Fruit fly (Drosophila melanogaster) whole organism, embryonic: ENCODE data around the gene fend.

Experiments used
- ATbp ChIP-seq: fragments of 200-800 bp; sonication (Bioruptor generic); optimal IDR thresholded peaks from 2 replicates; lab custom pipeline; 2017; ENCODE audit warnings: missing biosample characterization, mild to moderate bottlenecking, missing genetic modification characterization, missing genetic modification reagents
- Abd-B ChIP-seq: fragments of 200-800 bp; sonication (Bioruptor generic); optimal IDR thresholded peaks from 2 replicates; lab custom pipeline; 2018; ENCODE audit warnings: missing biosample characterization, mild to moderate bottlenecking, missing genetic modification characterization, moderate library complexity
- B-H2 ChIP-seq: fragments of 200-800 bp; sonication (Bioruptor generic); optimal IDR thresholded peaks from 2 replicates; lab custom pipeline; 2018; ENCODE audit warnings: missing biosample characterization, mild to moderate bottlenecking, missing genetic modification characterization
- CG10543 ChIP-seq: fragments of 200-800 bp; sonication (Bioruptor generic); optimal IDR thresholded peaks from 3 replicates; lab custom pipeline; 2017; ENCODE audit warnings: missing biosample characterization, mild to moderate bottlenecking, missing genetic modification characterization, moderate library complexity
- CG11247 ChIP-seq: fragments of 200-800 bp; sonication (Bioruptor generic); IDR thresholded peaks from 2 replicates; pipeline ENCODE4 v1.3.6; 2022; ENCODE audit warnings: missing biosample characterization, missing genetic modification characterization
- CG11504 ChIP-seq: fragments of 200-800 bp; sonication (Bioruptor generic); optimal IDR thresholded peaks from 3 replicates; lab custom pipeline; 2019; ENCODE audit warnings: missing biosample characterization, mild to moderate bottlenecking, missing genetic modification characterization, moderate library complexity
- CG11695 ChIP-seq: fragments of 200-800 bp; sonication (Bioruptor generic); IDR thresholded peaks from 3 replicates; pipeline ENCODE4 v1.3.6; 2022; ENCODE audit warnings: missing biosample characterization, missing genetic modification characterization
- CG12104 ChIP-seq: fragments of 200-800 bp; sonication (Bioruptor generic); optimal IDR thresholded peaks from 3 replicates; lab custom pipeline; 2016; ENCODE audit warnings: missing biosample characterization, missing genetic modification characterization
- CG13894 ChIP-seq: fragments of 200-800 bp; sonication (Bioruptor generic); optimal IDR thresholded peaks from 3 replicates; lab custom pipeline; 2018; ENCODE audit warnings: missing biosample characterization, mild to moderate bottlenecking, missing genetic modification characterization, moderate library complexity
- CG14441 ChIP-seq: fragments of 200-800 bp; sonication (Bioruptor generic); IDR thresholded peaks from 2 replicates; pipeline ENCODE4 v1.3.6; 2022; ENCODE audit warnings: missing biosample characterization, missing genetic modification characterization
- CG1647 ChIP-seq: fragments of 200-800 bp; sonication (Bioruptor generic); optimal IDR thresholded peaks from 3 replicates; lab custom pipeline; 2016; ENCODE audit warnings: missing biosample characterization, missing genetic modification characterization
- CG16813 ChIP-seq: fragments of 200-800 bp; sonication (Bioruptor generic); IDR thresholded peaks from 3 replicates; pipeline ENCODE4 v1.3.6; 2022; ENCODE audit warnings: missing biosample characterization, missing genetic modification characterization; ENCODE audit not compliant: partially characterized antibody
- CG17328 ChIP-seq: fragments of 200-800 bp; sonication (Bioruptor generic); IDR thresholded peaks from 2 replicates; pipeline ENCODE4 v1.3.6; 2022; ENCODE audit warnings: missing biosample characterization, missing genetic modification characterization
- CG18262 ChIP-seq: fragments of 200-800 bp; optimal IDR thresholded peaks from 3 replicates; lab custom pipeline; 2019; ENCODE audit warnings: missing biosample characterization, mild to moderate bottlenecking, missing genetic modification characterization, moderate library complexity
- CG3726 ChIP-seq: fragments of 200-800 bp; sonication (Bioruptor generic); IDR thresholded peaks from 3 replicates; pipeline ENCODE4, ENCODE4 v1.3.6; 2022; ENCODE audit warnings: missing biosample characterization, missing genetic modification characterization
- CG4707 ChIP-seq: fragments of 200-800 bp; sonication (Bioruptor generic); optimal IDR thresholded peaks from 2 replicates; lab custom pipeline; 2018; ENCODE audit warnings: missing biosample characterization, mild to moderate bottlenecking, missing genetic modification characterization, moderate library complexity
- CG5180 ChIP-seq: fragments of 200-800 bp; sonication (Bioruptor generic); optimal IDR thresholded peaks from 3 replicates; lab custom pipeline; 2017; ENCODE audit warnings: missing biosample characterization, missing genetic modification characterization, mild to moderate bottlenecking, moderate library complexity, missing genetic modification reagents
- CG8290 ChIP-seq, 3 experiments: fragments of 200-800 bp; sonication (Bioruptor generic); optimal IDR thresholded peaks; 2 replicates each; lab custom pipeline; 2016 to 2019; ENCODE audit warnings: missing biosample characterization in 3 of 3, missing genetic modification characterization in 3 of 3, mild to moderate bottlenecking in 2 of 3, moderate library complexity in 1 of 3
- CTCF ChIP-seq: fragments of 200-800 bp; sonication (Bioruptor generic); optimal IDR thresholded peaks from 2 replicates; lab custom pipeline; 2017; ENCODE audit warnings: missing biosample characterization, mild to moderate bottlenecking, missing genetic modification characterization, moderate library complexity
- D19B ChIP-seq: fragments of 200-800 bp; sonication (Bioruptor generic); optimal IDR thresholded peaks from 2 replicates; lab custom pipeline; 2017; ENCODE audit warnings: missing biosample characterization, mild to moderate bottlenecking, missing genetic modification characterization
- Dbx ChIP-seq: fragments of 200-800 bp; sonication (Bioruptor generic); IDR thresholded peaks from 3 replicates; pipeline ENCODE4 v1.3.6; 2022; ENCODE audit warnings: missing biosample characterization, missing genetic modification characterization
- Dip2 ChIP-seq: fragments of 200-800 bp; sonication (Bioruptor generic); IDR thresholded peaks from 2 replicates; pipeline ENCODE4 v1.3.6; 2022; ENCODE audit warnings: missing biosample characterization, missing genetic modification characterization
- Drgx ChIP-seq: fragments of 200-800 bp; sonication (Bioruptor generic); IDR thresholded peaks from 2 replicates; pipeline ENCODE4 v1.3.6; 2022; ENCODE audit warnings: missing biosample characterization, missing genetic modification characterization
- ERR ChIP-seq: fragments of 200-800 bp; sonication (Bioruptor generic); optimal IDR thresholded peaks from 2 replicates; lab custom pipeline; 2016; ENCODE audit warnings: missing biosample characterization, missing genetic modification characterization
- Hr78 ChIP-seq, 2 experiments: fragments of 200-800 bp in 1 of 2; fragments of >200 bp in 1 of 2; sonication (Bioruptor generic) in 1 of 2; optimal IDR thresholded peaks; 2 replicates each; lab custom pipeline; 2017 to 2019; ENCODE audit warnings: missing biosample characterization in 2 of 2, missing genetic modification characterization in 2 of 2, mild to moderate bottlenecking in 1 of 2, moderate library complexity in 1 of 2
- Lpt ChIP-seq: fragments of >200 bp; optimal IDR thresholded peaks from 2 replicates; lab custom pipeline; 2018; ENCODE audit warnings: missing biosample characterization, missing genetic modification characterization
- MBD-R2 ChIP-seq: fragments of 200-800 bp; sonication (Bioruptor generic); IDR thresholded peaks from 2 replicates; pipeline ENCODE4 v1.3.6; 2022; ENCODE audit warnings: missing biosample characterization, missing genetic modification characterization
- Nf-YB ChIP-seq: fragments of 200-800 bp; sonication (Bioruptor generic); optimal IDR thresholded peaks from 3 replicates; lab custom pipeline; 2019; ENCODE audit warnings: missing biosample characterization, mild to moderate bottlenecking, missing genetic modification characterization, moderate library complexity
- Ssrp ChIP-seq: fragments of 200-800 bp; sonication (Bioruptor generic); optimal IDR thresholded peaks from 2 replicates; lab custom pipeline; 2018; ENCODE audit warnings: missing biosample characterization, mild to moderate bottlenecking, missing genetic modification characterization, moderate library complexity
- bcd ChIP-seq: fragments of 200-800 bp; sonication (Bioruptor generic); optimal IDR thresholded peaks from 2 replicates; lab custom pipeline; 2017; ENCODE audit warnings: missing biosample characterization, mild to moderate bottlenecking, missing genetic modification characterization
- chm ChIP-seq: fragments of 200-800 bp; sonication (Bioruptor generic); IDR thresholded peaks from 2 replicates; pipeline ENCODE4 v1.3.6; 2022; ENCODE audit warnings: missing biosample characterization, missing genetic modification characterization
- crol ChIP-seq: fragments of 200-800 bp; sonication (Bioruptor generic); IDR thresholded peaks from 2 replicates; pipeline ENCODE4 v1.3.6; 2022; ENCODE audit warnings: missing biosample characterization, missing genetic modification characterization
- disco-r ChIP-seq: fragments of 200-800 bp; sonication (Bioruptor generic); optimal IDR thresholded peaks from 2 replicates; lab custom pipeline; 2016; ENCODE audit warnings: missing biosample characterization, missing genetic modification characterization
- eve ChIP-seq, 2 experiments: fragments of >200 bp; optimal IDR thresholded peaks; 2 replicates each; lab custom pipeline; 2017; ENCODE audit warnings: missing biosample characterization in 2 of 2, missing genetic modification characterization in 2 of 2
- ftz-f1 ChIP-seq: fragments of 200-800 bp; sonication (Bioruptor generic); optimal IDR thresholded peaks from 2 replicates; lab custom pipeline; 2016; ENCODE audit warnings: missing biosample characterization, missing genetic modification characterization
- gcm ChIP-seq: fragments of 200-800 bp; sonication (Bioruptor generic); optimal IDR thresholded peaks from 2 replicates; lab custom pipeline; 2019; ENCODE audit warnings: missing biosample characterization, mild to moderate bottlenecking, missing genetic modification characterization, moderate library complexity
- gfzf ChIP-seq: fragments of 200-800 bp; sonication (Bioruptor generic); optimal IDR thresholded peaks from 2 replicates; lab custom pipeline; 2016; ENCODE audit warnings: missing biosample characterization, mild to moderate bottlenecking, missing genetic modification characterization, moderate library complexity
- hkb ChIP-seq, 2 experiments: fragments of 200-800 bp in 1 of 2; fragments of >200 bp in 1 of 2; sonication (Bioruptor generic) in 1 of 2; IDR thresholded peaks in 1 of 2; optimal IDR thresholded peaks in 1 of 2; 2 replicates each; pipeline versions ENCODE4 v1.3.6 to Lab custom; 2017 to 2022; ENCODE audit warnings: missing biosample characterization in 1 of 2, missing genetic modification characterization in 1 of 2
- ind ChIP-seq: fragments of 200-800 bp; sonication (Bioruptor generic); optimal IDR thresholded peaks from 3 replicates; lab custom pipeline; 2016; ENCODE audit warnings: missing biosample characterization, missing genetic modification characterization
- klu ChIP-seq: fragments of 200-800 bp; sonication (Bioruptor generic); IDR thresholded peaks from 2 replicates; pipeline ENCODE4 v1.3.6; 2022; ENCODE audit warnings: missing biosample characterization, missing genetic modification characterization
- nau ChIP-seq: fragments of 200-800 bp; sonication (Bioruptor generic); optimal IDR thresholded peaks from 3 replicates; lab custom pipeline; 2017; ENCODE audit warnings: missing biosample characterization, mild to moderate bottlenecking, missing genetic modification characterization, missing genetic modification reagents
- phol ChIP-seq: fragments of 200-800 bp; sonication (Bioruptor generic); optimal IDR thresholded peaks from 3 replicates; lab custom pipeline; 2018; ENCODE audit warnings: missing biosample characterization, mild to moderate bottlenecking, missing genetic modification characterization, moderate library complexity
- pita ChIP-seq: fragments of 200-800 bp; sonication (Bioruptor generic); optimal IDR thresholded peaks from 2 replicates; lab custom pipeline; 2017; ENCODE audit warnings: missing biosample characterization, mild to moderate bottlenecking, missing genetic modification characterization
- scrt ChIP-seq: fragments of 200-800 bp; sonication (Bioruptor generic); optimal IDR thresholded peaks from 2 replicates; lab custom pipeline; 2018; ENCODE audit warnings: missing biosample characterization, mild to moderate bottlenecking, missing genetic modification characterization, moderate library complexity
- sd ChIP-seq: fragments of 200-800 bp; sonication (Bioruptor generic); optimal IDR thresholded peaks from 3 replicates; lab custom pipeline; 2018; ENCODE audit warnings: missing biosample characterization, mild to moderate bottlenecking, missing genetic modification characterization, moderate library complexity
- slou ChIP-seq: fragments of 200-800 bp; sonication (Bioruptor generic); optimal IDR thresholded peaks from 3 replicates; lab custom pipeline; 2016; ENCODE audit warnings: missing biosample characterization, missing genetic modification characterization
- sr ChIP-seq: fragments of 200-800 bp; sonication (Bioruptor generic); IDR thresholded peaks from 3 replicates; pipeline ENCODE4 v1.3.6; 2022; ENCODE audit warnings: missing biosample characterization, missing genetic modification characterization
- sug ChIP-seq: fragments of 200-800 bp; optimal IDR thresholded peaks from 2 replicates; lab custom pipeline; 2019; ENCODE audit warnings: missing biosample characterization, mild to moderate bottlenecking, missing genetic modification characterization, moderate library complexity
- trh ChIP-seq: fragments of 200-800 bp; sonication (Bioruptor generic); optimal IDR thresholded peaks from 2 replicates; lab custom pipeline; 2016; ENCODE audit warnings: missing biosample characterization, missing genetic modification characterization

Gene fend

dm6 chrX:9152127-9152598, 17.3 kb upstream of the fend start (continued):
- TF ChIP-seq ATbp (GFP tag; lab: Kevin White, UChicago), result peak; percentile 84
- no peak for TF ChIP-seq Hr78 (GFP tag; optimal IDR thresholded peaks at IDR 0.05; lab: Kevin White, UChicago)
- TF ChIP-seq CG11247 (GFP tag; lab: Robert Waterston, UW), result peak; percentile 11; the same call in 1 of the 2 replicates
- peak; percentile 24 for TF ChIP-seq bcd
- peak; percentile 39 for TF ChIP-seq gcm (GFP tag; lab: Kevin White, UChicago)
- peak; percentile 41 for TF ChIP-seq ERR (GFP tag; lab: Kevin White, UChicago)
- TF ChIP-seq eve (GFP tag; optimal IDR thresholded peaks at IDR 0.05; lab: Kevin White, UChicago), result no peak
- peak; percentile 69; the same call in 1 of the 2 replicates for TF ChIP-seq Dip2
- TF ChIP-seq Lpt (GFP tag; lab: Kevin White, UChicago), result no peak
- TF ChIP-seq sr (GFP tag; lab: Robert Waterston, UW), result peak; percentile 53; the same call in 1 of the 3 replicates
- TF ChIP-seq CG3726, result no peak
- TF ChIP-seq CG13894 (tag; lab: Kevin White, UChicago), result peak; percentile 69
- TF ChIP-seq CG11504 (tag; lab: Kevin White, UChicago), result no peak
- peak; percentile 68 for TF ChIP-seq Drgx (GFP tag; lab: Robert Waterston, UW)
- no peak for TF ChIP-seq CG16813 (GFP tag; lab: Robert Waterston, UW)
- no peak for TF ChIP-seq klu (GFP tag; lab: Robert Waterston, UW)
- no peak for TF ChIP-seq CG1647 (GFP tag; lab: Kevin White, UChicago)
- TF ChIP-seq B-H2 (GFP tag; lab: Kevin White, UChicago), result no peak
- TF ChIP-seq CG17328 (GFP tag; lab: Robert Waterston, UW), result 0 out of 2 replicates have a peak, but pooled peaks have one; percentile 11
- peak; percentile 11 for TF ChIP-seq CG18262 (tag; lab: Kevin White, UChicago)
- no peak for TF ChIP-seq disco-r (GFP tag; lab: Kevin White, UChicago)
- no peak for TF ChIP-seq pita (GFP tag; lab: Kevin White, UChicago)
- no peak for TF ChIP-seq D19B
- TF ChIP-seq CG10543 (GFP tag; lab: Kevin White, UChicago), result peak; percentile 68
- TF ChIP-seq ftz-f1 (GFP tag; lab: Kevin White, UChicago), result peak; percentile 96
- TF ChIP-seq nau (GFP tag; lab: Kevin White, UChicago), result no peak
- TF ChIP-seq Abd-B (GFP tag; lab: Kevin White, UChicago), result no peak
- no peak for TF ChIP-seq CG11695
- TF ChIP-seq phol (tag; lab: Kevin White, UChicago), result peak; percentile 9
- TF ChIP-seq crol (GFP tag; lab: Robert Waterston, UW), result no peak
- peak; percentile 95 for TF ChIP-seq CTCF
- TF ChIP-seq CG12104 (GFP tag; lab: Kevin White, UChicago), result peak; percentile 24
- TF ChIP-seq scrt (GFP tag; lab: Kevin White, UChicago), result peak; percentile 12
- no peak for TF ChIP-seq hkb (optimal IDR thresholded peaks at IDR 0.05; lab: Kevin White, UChicago)
- TF ChIP-seq hkb (GFP tag; IDR thresholded peaks at IDR 0.05; lab: Robert Waterston, UW), result peak; percentile 54
- TF ChIP-seq CG5180, result peak; percentile 36
- peak; percentile 3 for TF ChIP-seq CG8290 (GFP tag; optimal IDR thresholded peaks at IDR 0.05; lab: Kevin White, UChicago)
- no peak for TF ChIP-seq CG8290 (tag; optimal IDR thresholded peaks at IDR 0.05; lab: Kevin White, UChicago)
- TF ChIP-seq sug, result peak; percentile 33
- TF ChIP-seq CG4707 (GFP tag; lab: Kevin White, UChicago), result no peak
- TF ChIP-seq Ssrp (tag; lab: Kevin White, UChicago), result peak; percentile 6
- peak; percentile 4 for TF ChIP-seq sd (tag; lab: Kevin White, UChicago)
- no peak for TF ChIP-seq trh (GFP tag; lab: Kevin White, UChicago)
- TF ChIP-seq Nf-YB, result peak; percentile 53
- peak; percentile 31 for TF ChIP-seq MBD-R2
- TF ChIP-seq gfzf (GFP tag; lab: Kevin White, UChicago), result peak; percentile 11
- TF ChIP-seq chm (GFP tag; lab: Robert Waterston, UW), result peak; percentile 64; the same call in 1 of the 2 replicates
- peak; percentile 53 for TF ChIP-seq CG14441
- TF ChIP-seq slou (GFP tag; lab: Kevin White, UChicago), result peak; percentile 9
- peak; percentile 75; the same call in 2 of the 3 replicates for TF ChIP-seq Dbx (GFP tag; lab: Robert Waterston, UW)
- peak; percentile 22 for TF ChIP-seq ind (GFP tag; lab: Kevin White, UChicago)
